Worm (Caenorhabditis elegans) whole organism, late embryonic: ENCODE data around the gene col-148.

ENCODE experiments used
- C08G9.2 ChIP-seq: sonication (generic microtip); optimal IDR thresholded peaks from 2 replicates; lab custom pipeline; 2016; ENCODE audit warnings: mild to moderate bottlenecking, missing genetic modification characterization, moderate library complexity, missing compliant biosample characterization
- K02D7.2 ChIP-seq: sonication (generic microtip); optimal IDR thresholded peaks from 2 replicates; lab custom pipeline; 2017; ENCODE audit warnings: mild to moderate bottlenecking, missing genetic modification characterization, missing compliant biosample characterization
- ama-1 ChIP-seq: fragments of 150-350 bp; optimal IDR thresholded peaks from 2 replicates; lab custom pipeline; 2014
- ceh-18 ChIP-seq: sonication (generic microtip); optimal IDR thresholded peaks from 2 replicates; lab custom pipeline; 2016; ENCODE audit warnings: missing genetic modification characterization, missing compliant biosample characterization
- ceh-24 ChIP-seq: sonication (generic microtip); optimal IDR thresholded peaks from 2 replicates; lab custom pipeline; 2016; ENCODE audit warnings: mild to moderate bottlenecking, missing genetic modification characterization, missing compliant biosample characterization
- ceh-48 ChIP-seq: sonication (generic microtip); optimal IDR thresholded peaks from 2 replicates; lab custom pipeline; 2016; ENCODE audit warnings: missing genetic modification characterization, inconsistent platforms, missing compliant biosample characterization
- che-1 ChIP-seq: sonication (generic microtip); optimal IDR thresholded peaks from 2 replicates; lab custom pipeline; 2016; ENCODE audit warnings: mild to moderate bottlenecking, missing genetic modification characterization, missing compliant biosample characterization
- dve-1 ChIP-seq: sonication (generic microtip); optimal IDR thresholded peaks from 2 replicates; lab custom pipeline; 2017; ENCODE audit warnings: antibody characterized with exemption, mild to moderate bottlenecking, missing genetic modification characterization, missing compliant biosample characterization
- elt-2 ChIP-seq: sonication (generic microtip); optimal IDR thresholded peaks from 2 replicates; lab custom pipeline; 2016; ENCODE audit warnings: missing genetic modification reagents, missing genetic modification characterization, missing compliant biosample characterization
- ets-4 ChIP-seq: sonication (generic microtip); optimal IDR thresholded peaks from 2 replicates; lab custom pipeline; 2016; ENCODE audit warnings: missing genetic modification characterization, missing compliant biosample characterization
- fax-1 ChIP-seq: sonication (generic microtip); optimal IDR thresholded peaks from 2 replicates; lab custom pipeline; 2016; ENCODE audit warnings: missing genotype, missing genetic modification characterization, missing compliant biosample characterization
- gmeb-2 ChIP-seq: sonication (generic microtip); optimal IDR thresholded peaks from 2 replicates; lab custom pipeline; 2016; ENCODE audit warnings: missing genetic modification characterization, inconsistent platforms, missing compliant biosample characterization
- hlh-30 ChIP-seq: sonication (generic microtip); optimal IDR thresholded peaks from 2 replicates; lab custom pipeline; 2017; ENCODE audit warnings: antibody characterized with exemption, missing genetic modification characterization, missing compliant biosample characterization; ENCODE audit not compliant: insufficient read depth
- madf-2 ChIP-seq: sonication (generic microtip); optimal IDR thresholded peaks from 2 replicates; lab custom pipeline; 2017; ENCODE audit warnings: missing genetic modification characterization, missing compliant biosample characterization
- mec-3 ChIP-seq: sonication (generic microtip); optimal IDR thresholded peaks from 2 replicates; lab custom pipeline; 2016; ENCODE audit warnings: borderline replicate concordance, missing genetic modification characterization, missing compliant biosample characterization
- nhr-11 ChIP-seq: fragments of 150-350 bp; optimal IDR thresholded peaks from 2 replicates; lab custom pipeline; 2014; ENCODE audit warnings: missing biosample characterization, missing genetic modification characterization
- npax-4 ChIP-seq: sonication (generic microtip); optimal IDR thresholded peaks from 2 replicates; lab custom pipeline; 2016; ENCODE audit warnings: missing genetic modification characterization, missing compliant biosample characterization
- pag-3 ChIP-seq: sonication (generic microtip); optimal IDR thresholded peaks from 2 replicates; lab custom pipeline; 2016; ENCODE audit warnings: missing compliant biosample characterization, missing genetic modification characterization, borderline replicate concordance
- pha-4 ChIP-seq: fragments of 150-350 bp; optimal IDR thresholded peaks from 2 replicates; lab custom pipeline; 2018; ENCODE audit warnings: missing biosample characterization, missing genetic modification reagents, missing genetic modification characterization
- pqm-1 ChIP-seq: sonication (generic microtip); optimal IDR thresholded peaks from 2 replicates; lab custom pipeline; 2016; ENCODE audit warnings: missing genetic modification characterization, missing compliant biosample characterization
- pros-1 ChIP-seq: fragments of 150-350 bp; optimal IDR thresholded peaks from 2 replicates; lab custom pipeline; 2014; ENCODE audit warnings: missing biosample characterization, missing genetic modification reagents, missing genetic modification characterization
- rnt-1 ChIP-seq: sonication (generic microtip); optimal IDR thresholded peaks from 2 replicates; lab custom pipeline; 2016; ENCODE audit warnings: missing genetic modification characterization, missing compliant biosample characterization
- sdc-2 ChIP-seq: sonication (generic microtip); optimal IDR thresholded peaks from 2 replicates; lab custom pipeline; 2016; ENCODE audit warnings: missing genotype, missing genetic modification characterization, missing compliant biosample characterization
- sox-2 ChIP-seq: fragments of 200-800 bp; sonication (Bioruptor generic); IDR thresholded peaks from 2 replicates; pipeline ENCODE4 v1.3.6; 2022; ENCODE audit warnings: missing genetic modification reagents, missing genetic modification characterization, missing compliant biosample characterization
- syd-9 ChIP-seq: sonication (generic microtip); optimal IDR thresholded peaks from 2 replicates; lab custom pipeline; 2016; ENCODE audit warnings: mild to moderate bottlenecking, missing genetic modification characterization, moderate library complexity, missing compliant biosample characterization
- tbx-7 ChIP-seq: sonication (generic microtip); optimal IDR thresholded peaks from 2 replicates; lab custom pipeline; 2016; ENCODE audit warnings: missing genotype, missing genetic modification characterization, missing compliant biosample characterization
- unc-3 ChIP-seq, 2 experiments: fragments of 200-800 bp in 1 of 2; sonication (Bioruptor generic) in 1 of 2; sonication (generic microtip) in 1 of 2; conservative IDR thresholded peaks in 1 of 2; optimal IDR thresholded peaks in 1 of 2; 2 replicates each; pipeline versions ENCODE4 v1.3.6 to Lab custom; 2016 to 2022; ENCODE audit warnings: missing compliant biosample characterization in 2 of 2, missing genetic modification characterization in 2 of 2, missing genetic modification reagents in 1 of 2
- unc-42 ChIP-seq: sonication (generic microtip); optimal IDR thresholded peaks from 2 replicates; lab custom pipeline; 2016; ENCODE audit warnings: missing genotype, missing genetic modification characterization, missing compliant biosample characterization
- unc-86 ChIP-seq: sonication (generic microtip); optimal IDR thresholded peaks from 2 replicates; lab custom pipeline; 2016; ENCODE audit warnings: missing genetic modification characterization, missing compliant biosample characterization
- zip-5 ChIP-seq: sonication (generic microtip); optimal IDR thresholded peaks from 2 replicates; lab custom pipeline; 2016; ENCODE audit warnings: missing genetic modification characterization, missing compliant biosample characterization
- ztf-16 ChIP-seq: sonication (generic microtip); optimal IDR thresholded peaks from 2 replicates; lab custom pipeline; 2017; ENCODE audit warnings: missing genetic modification characterization, missing compliant biosample characterization

Gene col-148

ce11 chrV:10244018-10244720 is 2.6 kb downstream of the col-148 start:
- TF ChIP-seq ama-1 (no peak), che-1 (no peak), sdc-2 (no peak), elt-2 (tag; lab: Kevin White, UChicago) (peak; percentile 76)
- TF ChIP-seq, all 69 proteins: peak for 1

ce11 chrV:10245615-10246014 is 4.1 kb downstream of the col-148 start:
- TF ChIP-seq ceh-48 (tag; lab: Kevin White, UChicago) (no peak), che-1 (no peak), nhr-11 (tag; lab: Kevin White, UChicago) (no peak), pqm-1 (no peak), unc-3 (GFP tag; conservative IDR thresholded peaks at IDR 0.05; lab: Robert Waterston, UW) (no peak), unc-3 (tag; optimal IDR thresholded peaks at IDR 0.05; lab: Kevin White, UChicago) (no peak), syd-9 (tag; lab: Kevin White, UChicago) (no peak), K02D7.2 (no peak), pros-1 (tag; lab: Kevin White, UChicago) (no peak), ztf-16 (tag; lab: Kevin White, UChicago) (no peak), madf-2 (tag; lab: Kevin White, UChicago) (no peak), sox-2 (GFP tag; lab: Robert Waterston, UW) (no peak), zip-5 (tag; lab: Kevin White, UChicago) (no peak), rnt-1 (tag; lab: Kevin White, UChicago) (no peak), C08G9.2 (tag; lab: Kevin White, UChicago) (no peak), ceh-18 (tag; lab: Kevin White, UChicago) (no peak), pha-4 (tag; lab: Kevin White, UChicago) (no peak), tbx-7 (no peak), gmeb-2 (tag; lab: Kevin White, UChicago) (no peak)

DNA sequence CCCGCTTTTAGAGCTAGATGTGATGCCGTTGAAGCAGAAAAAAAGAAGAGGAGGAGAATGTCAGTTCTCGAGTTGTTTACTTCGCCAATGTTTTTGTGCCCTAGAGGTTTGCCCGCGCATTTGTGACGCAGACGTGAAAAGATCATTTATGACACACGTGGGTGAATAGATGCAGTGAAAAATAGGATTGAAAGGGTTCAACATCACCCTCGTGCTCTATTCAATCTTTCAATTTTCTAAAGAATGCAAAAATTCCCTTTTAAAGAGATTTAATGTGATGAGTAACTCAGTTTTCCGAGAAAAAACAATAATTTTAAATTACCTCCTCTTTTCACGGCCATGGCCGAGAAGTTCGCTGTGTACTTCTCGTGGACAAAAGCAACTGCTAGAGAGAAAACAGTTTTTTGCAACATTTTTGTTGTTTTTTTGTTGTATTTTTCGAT is 4.9 kb downstream of the col-148 start:
- TF ChIP-seq unc-86 (tag; lab: Kevin White, UChicago) (no peak), unc-42 (peak; percentile 17), hlh-30 (peak; percentile 2)
- TF ChIP-seq, all 69 proteins: peak for 2

DNA sequence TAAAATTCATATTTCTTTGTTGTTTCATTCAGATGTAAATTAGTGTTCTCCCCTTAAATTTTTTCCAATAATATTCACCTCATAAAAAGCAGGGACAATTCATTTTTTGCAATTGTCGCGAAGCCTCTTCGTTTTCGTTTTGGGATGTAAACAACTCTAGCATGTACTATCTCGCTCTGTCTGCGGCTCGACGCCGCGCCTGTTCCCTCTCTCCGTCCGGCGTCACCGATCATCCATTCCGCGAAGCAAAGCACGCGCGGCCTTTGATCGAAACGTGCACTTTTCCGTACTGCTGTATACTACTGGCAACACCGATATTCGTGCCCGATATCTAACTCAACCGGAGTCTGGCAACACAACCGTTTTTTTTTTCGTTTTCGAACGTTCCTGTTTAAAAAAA is 5.4 kb downstream of the col-148 start:
- no peak for TF ChIP-seq fax-1 (tag; lab: Kevin White, UChicago)
- no peak for TF ChIP-seq ceh-24
- no peak for TF ChIP-seq mec-3 (tag; lab: Kevin White, UChicago)
- TF ChIP-seq C08G9.2 (tag; lab: Kevin White, UChicago): no peak
- no peak for TF ChIP-seq dve-1 (tag; lab: Kevin White, UChicago)
- no peak for TF ChIP-seq npax-4 (tag; lab: Kevin White, UChicago)

DNA sequence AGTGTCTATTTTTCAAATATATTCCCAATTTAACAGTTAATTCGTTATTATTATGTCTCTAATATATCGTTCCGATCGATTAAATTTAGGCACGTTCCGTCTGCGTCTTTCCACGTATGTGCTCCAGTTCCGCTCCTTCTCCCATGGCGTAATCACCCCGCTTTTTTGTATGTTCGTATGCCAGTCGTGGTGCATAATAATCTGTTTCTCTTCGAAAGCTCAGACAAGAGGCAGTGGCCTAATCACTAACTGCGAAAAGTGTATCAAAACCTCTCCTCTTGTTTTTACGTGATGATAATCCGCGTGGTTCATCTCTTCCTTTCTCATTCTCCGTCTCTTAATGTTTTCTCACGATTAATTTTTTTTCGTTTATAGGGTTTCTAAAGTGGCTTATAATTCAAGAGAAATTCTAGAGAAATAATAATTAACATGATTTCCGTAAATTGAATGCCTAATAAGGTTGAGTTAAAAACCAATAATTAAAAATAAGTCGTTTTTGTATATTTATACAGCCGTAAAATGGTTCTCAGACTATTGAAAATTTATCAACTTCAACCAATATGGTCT is 6.2 kb downstream of the col-148 start:
- TF ChIP-seq ets-4 (tag; lab: Kevin White, UChicago): no peak
- TF ChIP-seq pag-3 (tag; lab: Kevin White, UChicago): no peak
- TF ChIP-seq gmeb-2 (tag; lab: Kevin White, UChicago): no peak
